Worm (Caenorhabditis elegans) whole organism, L3 larva: ENCODE measurements around the gene Y38F2AR.10.

Experiments used
- R02D3.7 ChIP-seq: fragments of 150-350 bp; optimal IDR thresholded peaks from 2 replicates; lab custom pipeline; 2014; ENCODE audit warnings: missing biosample characterization, missing genetic modification characterization
- ZK546.5 ChIP-seq: sonication (generic microtip); optimal IDR thresholded peaks from 2 replicates; lab custom pipeline; 2017; ENCODE audit warnings: missing biosample characterization, missing genetic modification characterization
- aly-2 ChIP-seq: fragments of 150-350 bp; optimal IDR thresholded peaks from 2 replicates; lab custom pipeline; 2014; ENCODE audit warnings: missing biosample characterization, missing genetic modification characterization
- ama-1 ChIP-seq: fragments of 150-350 bp; optimal IDR thresholded peaks from 2 replicates; lab custom pipeline; 2018
- ceh-28 ChIP-seq: fragments of 150-350 bp; optimal IDR thresholded peaks from 2 replicates; lab custom pipeline; 2014; ENCODE audit warnings: missing biosample characterization, missing genetic modification reagents, missing genetic modification characterization
- ceh-9 ChIP-seq: sonication (generic microtip); optimal IDR thresholded peaks from 2 replicates; lab custom pipeline; 2018; ENCODE audit warnings: missing biosample characterization, missing genetic modification characterization
- daf-12 ChIP-seq: fragments of 150-350 bp; optimal IDR thresholded peaks from 2 replicates; lab custom pipeline; 2014; ENCODE audit warnings: missing biosample characterization, missing genetic modification reagents, missing genetic modification characterization
- egl-27 ChIP-seq: sonication (generic microtip); optimal IDR thresholded peaks from 4 replicates; lab custom pipeline; 2017; ENCODE audit warnings: missing biosample characterization, missing genetic modification reagents, missing genetic modification characterization
- egl-5 ChIP-seq: fragments of 150-350 bp; optimal IDR thresholded peaks from 2 replicates; lab custom pipeline; 2017; ENCODE audit warnings: missing biosample characterization, missing genetic modification reagents, missing genetic modification characterization, inconsistent platforms
- elt-1 ChIP-seq: fragments of 150-350 bp; optimal IDR thresholded peaks from 2 replicates; lab custom pipeline; 2014; ENCODE audit warnings: missing biosample characterization, missing genetic modification characterization
- elt-2 ChIP-seq: sonication (generic microtip); optimal IDR thresholded peaks from 2 replicates; lab custom pipeline; 2016; ENCODE audit warnings: missing genetic modification reagents, mild to moderate bottlenecking, missing genetic modification characterization, missing compliant biosample characterization
- elt-3 ChIP-seq, 3 experiments: fragments of 150-350 bp in 1 of 3; sonication (generic microtip) in 2 of 3; optimal IDR thresholded peaks; 2 replicates in 2 of 3; 4 replicates in 1 of 3; lab custom pipeline; 2014 to 2017; ENCODE audit warnings: missing biosample characterization in 3 of 3, missing genetic modification characterization in 3 of 3
- eor-1 ChIP-seq, 2 experiments: fragments of 150-350 bp; optimal IDR thresholded peaks; 2 replicates each; lab custom pipeline; 2014 to 2018; ENCODE audit warnings: missing biosample characterization in 2 of 2, missing genetic modification characterization in 2 of 2
- fkh-10 ChIP-seq: sonication (generic microtip); optimal IDR thresholded peaks from 2 replicates; lab custom pipeline; 2017; ENCODE audit warnings: missing biosample characterization, missing genetic modification reagents, missing genetic modification characterization
- fkh-2 ChIP-seq: fragments of 150-350 bp; optimal IDR thresholded peaks from 2 replicates; lab custom pipeline; 2014; ENCODE audit warnings: missing biosample characterization, missing genetic modification reagents, missing genetic modification characterization
- fos-1 ChIP-seq: fragments of 150-350 bp; optimal IDR thresholded peaks from 2 replicates; lab custom pipeline; 2014; ENCODE audit warnings: missing biosample characterization, missing genetic modification characterization
- hmg-11 ChIP-seq: sonication (generic microtip); optimal IDR thresholded peaks from 2 replicates; lab custom pipeline; 2016; ENCODE audit warnings: missing genetic modification characterization, missing compliant biosample characterization
- jun-1 ChIP-seq: fragments of 150-350 bp; optimal IDR thresholded peaks from 2 replicates; lab custom pipeline; 2014; ENCODE audit warnings: missing biosample characterization, missing genetic modification reagents, missing genetic modification characterization
- lin-15B ChIP-seq: fragments of 150-350 bp; optimal IDR thresholded peaks from 2 replicates; lab custom pipeline; 2014; ENCODE audit warnings: missing biosample characterization, missing genetic modification characterization
- lin-39 ChIP-seq: fragments of 150-350 bp; optimal IDR thresholded peaks from 2 replicates; lab custom pipeline; 2018; ENCODE audit warnings: missing biosample characterization, missing genetic modification reagents, missing genetic modification characterization
- lsy-12 ChIP-seq: sonication (generic microtip); optimal IDR thresholded peaks from 2 replicates; lab custom pipeline; 2016; ENCODE audit warnings: mild to moderate bottlenecking, missing genetic modification characterization, missing compliant biosample characterization
- mdl-1 ChIP-seq: fragments of 150-350 bp; optimal IDR thresholded peaks from 2 replicates; lab custom pipeline; 2014; ENCODE audit warnings: missing biosample characterization, missing genetic modification characterization
- mml-1 ChIP-seq: fragments of 150-350 bp; sonication (generic microtip); optimal IDR thresholded peaks from 3 replicates; lab custom pipeline; 2014; ENCODE audit warnings: missing biosample characterization, missing genetic modification characterization
- nfya-1 ChIP-seq: sonication (generic microtip); optimal IDR thresholded peaks from 2 replicates; lab custom pipeline; 2017; ENCODE audit warnings: missing genetic modification characterization, mild to moderate bottlenecking, missing compliant biosample characterization, antibody characterized with exemption, moderate library complexity; ENCODE audit not compliant: insufficient read depth
- nhr-11 ChIP-seq: fragments of 150-350 bp; optimal IDR thresholded peaks from 2 replicates; lab custom pipeline; 2014; ENCODE audit warnings: missing biosample characterization, missing genetic modification characterization
- nhr-23 ChIP-seq: fragments of 150-350 bp; optimal IDR thresholded peaks from 2 replicates; lab custom pipeline; 2014; ENCODE audit warnings: missing biosample characterization, missing genetic modification reagents, missing genetic modification characterization
- nhr-25 ChIP-seq: sonication (generic microtip); optimal IDR thresholded peaks from 2 replicates; lab custom pipeline; 2017; ENCODE audit warnings: missing biosample characterization, missing genetic modification characterization
- nhr-28 ChIP-seq: fragments of 150-350 bp; optimal IDR thresholded peaks from 2 replicates; lab custom pipeline; 2014; ENCODE audit warnings: missing biosample characterization, missing genetic modification characterization
- nhr-43 ChIP-seq: sonication (generic microtip); optimal IDR thresholded peaks from 2 replicates; lab custom pipeline; 2016; ENCODE audit warnings: mild to moderate bottlenecking, missing genetic modification characterization, missing compliant biosample characterization; ENCODE audit not compliant: poor library complexity, severe bottlenecking
- nhr-76 ChIP-seq: fragments of 150-350 bp; sonication (generic microtip); optimal IDR thresholded peaks from 5 replicates; lab custom pipeline; 2014; ENCODE audit warnings: missing biosample characterization, missing genetic modification characterization
- nhr-77 ChIP-seq: fragments of 150-350 bp; optimal IDR thresholded peaks from 2 replicates; lab custom pipeline; 2014; ENCODE audit warnings: missing biosample characterization, missing genetic modification characterization
- pha-4 ChIP-seq: fragments of 150-350 bp; optimal IDR thresholded peaks from 2 replicates; lab custom pipeline; 2014; ENCODE audit warnings: missing biosample characterization, missing genetic modification reagents, missing genetic modification characterization
- pqm-1 ChIP-seq: fragments of 150-350 bp; optimal IDR thresholded peaks from 2 replicates; lab custom pipeline; 2017; ENCODE audit warnings: missing biosample characterization, missing genetic modification characterization, inconsistent platforms
- sea-2 ChIP-seq: fragments of 150-350 bp; sonication (generic microtip); optimal IDR thresholded peaks from 4 replicates; lab custom pipeline; 2014; ENCODE audit warnings: missing biosample characterization, missing genetic modification reagents, missing genetic modification characterization
- skn-1 ChIP-seq: fragments of 150-350 bp; optimal IDR thresholded peaks from 2 replicates; lab custom pipeline; 2014; ENCODE audit warnings: missing biosample characterization, missing genetic modification characterization
- snpc-4 ChIP-seq: fragments of 150-350 bp; optimal IDR thresholded peaks from 2 replicates; lab custom pipeline; 2014; ENCODE audit warnings: missing biosample characterization, missing genetic modification characterization
- tbx-2 ChIP-seq: sonication (generic microtip); optimal IDR thresholded peaks from 2 replicates; lab custom pipeline; 2016; ENCODE audit warnings: mild to moderate bottlenecking, missing genetic modification characterization, missing compliant biosample characterization
- unc-39 ChIP-seq: sonication (generic microtip); optimal IDR thresholded peaks from 4 replicates; lab custom pipeline; 2017; ENCODE audit warnings: missing biosample characterization, missing genetic modification characterization
- unc-62 ChIP-seq: fragments of 150-350 bp; sonication (generic microtip); optimal IDR thresholded peaks from 4 replicates; lab custom pipeline; 2014; ENCODE audit warnings: missing biosample characterization, missing genetic modification reagents, missing genetic modification characterization
- zag-1 ChIP-seq: fragments of 150-350 bp; optimal IDR thresholded peaks from 2 replicates; lab custom pipeline; 2014; ENCODE audit warnings: missing biosample characterization, missing genetic modification characterization
- ztf-11 ChIP-seq: fragments of 150-350 bp; optimal IDR thresholded peaks from 2 replicates; lab custom pipeline; 2014; ENCODE audit warnings: missing biosample characterization, missing genetic modification characterization
- ztf-4 ChIP-seq: fragments of 150-350 bp; optimal IDR thresholded peaks from 2 replicates; lab custom pipeline; 2014; ENCODE audit warnings: missing biosample characterization, missing genetic modification characterization

The Y38F2AR.10 gene

ce11 chrIV:2391809-2392208, 7.5 kb downstream of the Y38F2AR.10 start:
- TF ChIP-seq ceh-28 (tag; lab: Kevin White, UChicago), result peak; percentile 86
- TF ChIP-seq fkh-10 (GFP tag; lab: Kevin White, UChicago), result no peak

- TF ChIP-seq elt-1, result no peak
- TF ChIP-seq elt-2 (tag; lab: Kevin White, UChicago), result no peak
- no peak for TF ChIP-seq aly-2 (tag; lab: Kevin White, UChicago)
- TF ChIP-seq fkh-2 (tag; lab: Kevin White, UChicago), result no peak
- TF ChIP-seq lin-15B, result no peak
- no peak for TF ChIP-seq nhr-76 (tag; lab: Kevin White, UChicago)
Measured at ce11 chrIV:2390804-2391203, 8.5 kb downstream of the Y38F2AR.10 start, which contains the start of gene eri-5. TSS of gene eri-5 (plus strand) at chrIV:2390821.

- TF ChIP-seq nhr-28 (tag; lab: Kevin White, UChicago), result no peak
- no peak for TF ChIP-seq fkh-2 (tag; lab: Kevin White, UChicago)
- TF ChIP-seq elt-2 (tag; lab: Kevin White, UChicago), result peak; percentile 31
- TF ChIP-seq nhr-43 (tag; lab: Kevin White, UChicago), result peak; percentile 44
- peak; percentile 5 for TF ChIP-seq lin-15B
- no peak for TF ChIP-seq sea-2
- no peak for TF ChIP-seq elt-1
- TF ChIP-seq fos-1 (tag; lab: Kevin White, UChicago), result no peak
- TF ChIP-seq hmg-11 (tag; lab: Kevin White, UChicago), result peak; percentile 31
- no peak for TF ChIP-seq eor-1 (tag; optimal IDR thresholded peaks at IDR 0.05; lab: Kevin White, UChicago)
- no peak for TF ChIP-seq snpc-4
- TF ChIP-seq aly-2 (tag; lab: Kevin White, UChicago), result peak; percentile 45
- no peak for TF ChIP-seq nhr-25 (tag; lab: Kevin White, UChicago)
- no peak for TF ChIP-seq egl-5 (tag; lab: Kevin White, UChicago)
- no peak for TF ChIP-seq ceh-9 (tag; lab: Kevin White, UChicago)
- peak; percentile 53 for TF ChIP-seq pha-4 (tag; lab: Kevin White, UChicago)
- TF ChIP-seq zag-1 (tag; lab: Kevin White, UChicago), result no peak
- no peak for TF ChIP-seq fkh-10 (GFP tag; lab: Kevin White, UChicago)
- TF ChIP-seq nhr-23 (tag; lab: Kevin White, UChicago), result peak; percentile 37
- no peak for TF ChIP-seq skn-1
- peak; percentile 41 for TF ChIP-seq nfya-1 (tag; lab: Kevin White, UChicago)
- TF ChIP-seq ama-1 (lab: Kevin White, UChicago), result peak; percentile 51
- no peak for TF ChIP-seq mdl-1 (tag; lab: Kevin White, UChicago)
- TF ChIP-seq unc-39, result no peak
- TF ChIP-seq elt-3 (tag; optimal IDR thresholded peaks at IDR 0.05; lab: Kevin White, UChicago), result no peak
- peak; percentile 42 for TF ChIP-seq ceh-28 (tag; lab: Kevin White, UChicago)
- no peak for TF ChIP-seq mml-1
- TF ChIP-seq jun-1 (tag; lab: Kevin White, UChicago), result no peak
- no peak for TF ChIP-seq pqm-1 (tag; lab: Kevin White, UChicago)
- TF ChIP-seq lsy-12 (tag; lab: Kevin White, UChicago), result peak; percentile 35
- peak; percentile 18 for TF ChIP-seq nhr-77 (tag; lab: Kevin White, UChicago)
Measured at ce11 chrIV:2390251-2390672, 9.1 kb downstream of the Y38F2AR.10 start.

- TF ChIP-seq lin-15B (no peak), fos-1 (tag; lab: Kevin White, UChicago) (no peak)
Measured at ce11 chrIV:2389745-2390144, 9.6 kb downstream of the Y38F2AR.10 start.

ce11 chrIV:2388949-2389495, 10.3 kb downstream of the Y38F2AR.10 start, which contains the start of gene trap-3:
TSS of gene trap-3 (plus strand) at chrIV:2389445.
- TF ChIP-seq sea-2 (peak; percentile 84), unc-62 (GFP tag; lab: Kevin White, UChicago) (peak; percentile 68), mdl-1 (tag; lab: Kevin White, UChicago) (peak; percentile 8), fkh-10 (GFP tag; lab: Kevin White, UChicago) (peak; percentile 50), daf-12 (no peak), nhr-11 (peak; percentile 84), lin-15B (peak; percentile 95), nhr-76 (tag; lab: Kevin White, UChicago) (peak; percentile 50), ztf-4 (peak; percentile 92), ama-1 (lab: Kevin White, UChicago) (peak; percentile 35), tbx-2 (peak; percentile 92), lin-39 (peak; percentile 97), nhr-23 (tag; lab: Kevin White, UChicago) (peak; percentile 96), elt-2 (tag; lab: Kevin White, UChicago) (peak; percentile 88), jun-1 (tag; lab: Kevin White, UChicago) (peak; percentile 91), pha-4 (tag; lab: Kevin White, UChicago) (peak; percentile 96), ceh-9 (tag; lab: Kevin White, UChicago) (no peak), eor-1 (tag; optimal IDR thresholded peaks at IDR 0.05; lab: Kevin White, UChicago) (no peak), nhr-43 (tag; lab: Kevin White, UChicago) (peak; percentile 96), ceh-28 (tag; lab: Kevin White, UChicago) (peak; percentile 84), egl-27 (tag; lab: Kevin White, UChicago) (no peak), zag-1 (tag; lab: Kevin White, UChicago) (no peak), R02D3.7 (tag; lab: Kevin White, UChicago) (peak; percentile 85), ztf-11 (tag; lab: Kevin White, UChicago) (no peak), ZK546.5 (tag; lab: Kevin White, UChicago) (peak; percentile 14), elt-3 (tag; optimal IDR thresholded peaks at IDR 0.05; lab: Kevin White, UChicago) (peak in 1 of 3 experiments; percentile 65)
